Worm (Caenorhabditis elegans) whole organism, L4/young adult: ENCODE data around the gene nhr-30.

Experiments
- W03F9.2 ChIP-seq: fragments of 150-350 bp; optimal IDR thresholded peaks from 2 replicates; lab custom pipeline; 2014; ENCODE audit warnings: missing biosample characterization, missing genetic modification characterization
- dao-5 ChIP-seq: sonication (generic microtip); optimal IDR thresholded peaks from 2 replicates; lab custom pipeline; 2016; ENCODE audit warnings: missing genotype, missing genetic modification characterization, moderate library complexity, missing compliant biosample characterization
- him-1 ChIP-seq: sonication (generic microtip); optimal IDR thresholded peaks from 2 replicates; lab custom pipeline; 2016; ENCODE audit warnings: missing genotype, missing genetic modification reagents, missing genetic modification characterization, missing compliant biosample characterization

ce11 chrV:9065915-9066314 is 20.9 kb downstream of the nhr-30 start:
- TF ChIP-seq W03F9.2 (tag; lab: Kevin White, UChicago) (no peak), dao-5 (tag; lab: Kevin White, UChicago) (no peak), him-1 (tag; lab: Kevin White, UChicago) (no peak)
